Worm (Caenorhabditis elegans): ENCODE results near the gene T24C2.3.

DNA sequence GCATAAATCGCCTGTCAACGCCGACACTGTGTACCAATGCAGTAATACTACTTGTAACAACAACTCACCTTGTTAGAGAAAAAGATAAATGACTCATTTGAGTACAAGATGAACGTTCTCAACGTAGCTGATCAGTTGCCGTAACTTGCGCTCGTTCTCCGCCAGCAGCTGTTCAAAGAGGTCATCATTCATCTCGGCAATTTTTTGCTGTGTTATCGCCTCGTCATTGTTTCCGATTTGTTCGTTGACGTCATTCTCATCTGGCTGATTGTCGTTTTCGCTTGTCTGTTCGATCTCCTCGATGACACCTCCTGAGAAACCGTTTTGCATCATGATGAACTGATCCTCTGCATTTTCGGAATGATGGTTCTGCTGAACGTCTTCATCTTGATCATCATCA, 40.0 kb upstream of the T24C2.3 start:
- no peak for TF ChIP-seq pqm-1 (tag; optimal IDR thresholded peaks at IDR 0.05)
- TF ChIP-seq sup-37 (GFP tag; optimal IDR thresholded peaks at IDR 0.05): no peak
- no peak for TF ChIP-seq ces-1 (GFP tag; optimal IDR thresholded peaks at IDR 0.05)
- TF ChIP-seq swsn-7 (tag; optimal IDR thresholded peaks at IDR 0.05): no peak
- TF ChIP-seq fos-1 (tag; optimal IDR thresholded peaks at IDR 0.05): no peak
- TF ChIP-seq jun-1 (tag; optimal IDR thresholded peaks at IDR 0.05): no peak
- no peak for TF ChIP-seq Y116A8C.19 (tag; optimal IDR thresholded peaks at IDR 0.05; ENCODE audit: borderline replicate concordance)
